Fruit fly (Drosophila melanogaster): ENCODE results near the gene CG6800.

dm6 chr3R:21807264-21807663, 31.3 kb downstream of the CG6800 start:
- no peak for TF ChIP-seq CG8478 (optimal IDR thresholded peaks at IDR 0.05)
- no peak for TF ChIP-seq CTCF (optimal IDR thresholded peaks at IDR 0.05)
